Fruit fly (Drosophila melanogaster) whole organism: ENCODE data around the gene CG42487.

ENCODE experiments used
- CG8478 ChIP-seq: fragments of >200 bp; optimal IDR thresholded peaks from 2 replicates; lab custom pipeline; 2018; ENCODE audit warnings: inconsistent platforms
- pan ChIP-seq: fragments of >200 bp; optimal IDR thresholded peaks from 2 replicates; lab custom pipeline; 2017
- psq ChIP-seq: fragments of >200 bp; optimal IDR thresholded peaks from 2 replicates; lab custom pipeline; 2017
- usp ChIP-seq: fragments of >200 bp; optimal IDR thresholded peaks from 2 replicates; lab custom pipeline; 2017; ENCODE audit warnings: missing biosample characterization, missing genetic modification characterization, mixed read lengths

- TF ChIP-seq usp (GFP tag; lab: Kevin White, UChicago) (no peak), pan (lab: Kevin White, UChicago) (no peak), psq (lab: Kevin White, UChicago) (no peak), CG8478 (no peak)
These were observed 46.9 kb downstream of the CG42487 start, which contains the start of gene mil for dm6 chr3R:27912147-27912546.
